Worm (Caenorhabditis elegans) whole organism, late embryonic: Measurements from ENCODE around the gene srd-74.

Source experiments
- F13H6.1 ChIP-seq: sonication (generic microtip); optimal IDR thresholded peaks from 2 replicates; lab custom pipeline; 2016; ENCODE audit warnings: missing genetic modification characterization, missing compliant biosample characterization
- unc-86 ChIP-seq: sonication (generic microtip); optimal IDR thresholded peaks from 2 replicates; lab custom pipeline; 2016; ENCODE audit warnings: missing genetic modification characterization, missing compliant biosample characterization

ce11 chrIII:11777321-11777720 lies 4.6 kb upstream of the srd-74 start, which contains the start of gene mdt-21:
- TF ChIP-seq unc-86 (tag; lab: Kevin White, UChicago) (no peak), F13H6.1 (tag; lab: Kevin White, UChicago) (no peak)
